Worm (Caenorhabditis elegans) whole organism, L2 larva: Measurements from ENCODE around the gene mrpl-46.
"Not testable (repeated sequence)": the region's sequence is repeated elsewhere in the genome, so short reads cannot be mapped to it uniquely, and the experiment has no call there.

ENCODE experiments used
- F13H6.1 ChIP-seq: sonication (generic microtip); optimal IDR thresholded peaks from 2 replicates; lab custom pipeline; 2016; ENCODE audit warnings: missing genetic modification characterization, missing compliant biosample characterization
- R02D3.7 ChIP-seq: fragments of 150-350 bp; optimal IDR thresholded peaks from 2 replicates; lab custom pipeline; 2014; ENCODE audit warnings: missing biosample characterization, missing genetic modification characterization
- ceh-16 ChIP-seq: fragments of 150-350 bp; optimal IDR thresholded peaks from 2 replicates; lab custom pipeline; 2014; ENCODE audit warnings: missing biosample characterization, missing genetic modification characterization
- dmd-4 ChIP-seq: sonication (generic microtip); optimal IDR thresholded peaks from 2 replicates; lab custom pipeline; 2017; ENCODE audit warnings: missing biosample characterization, missing genetic modification characterization
- elt-3 ChIP-seq: sonication (generic microtip); optimal IDR thresholded peaks from 2 replicates; lab custom pipeline; 2017; ENCODE audit warnings: missing biosample characterization, missing genetic modification characterization
- lin-39 ChIP-seq: fragments of 150-350 bp; optimal IDR thresholded peaks from 2 replicates; lab custom pipeline; 2014; ENCODE audit warnings: missing biosample characterization, missing genetic modification reagents, missing genetic modification characterization
- nhr-10 ChIP-seq: sonication (generic microtip); optimal IDR thresholded peaks from 2 replicates; lab custom pipeline; 2017; ENCODE audit warnings: missing biosample characterization, missing genetic modification characterization
- snpc-4 ChIP-seq: fragments of 150-350 bp; optimal IDR thresholded peaks from 2 replicates; lab custom pipeline; 2014; ENCODE audit warnings: missing biosample characterization, missing genetic modification characterization
- ztf-1 ChIP-seq: fragments of 200-800 bp; sonication (Bioruptor generic); conservative IDR thresholded peaks from 2 replicates; pipeline ENCODE4 v1.3.6; 2022; ENCODE audit warnings: missing genetic modification characterization, missing compliant biosample characterization

DNA sequence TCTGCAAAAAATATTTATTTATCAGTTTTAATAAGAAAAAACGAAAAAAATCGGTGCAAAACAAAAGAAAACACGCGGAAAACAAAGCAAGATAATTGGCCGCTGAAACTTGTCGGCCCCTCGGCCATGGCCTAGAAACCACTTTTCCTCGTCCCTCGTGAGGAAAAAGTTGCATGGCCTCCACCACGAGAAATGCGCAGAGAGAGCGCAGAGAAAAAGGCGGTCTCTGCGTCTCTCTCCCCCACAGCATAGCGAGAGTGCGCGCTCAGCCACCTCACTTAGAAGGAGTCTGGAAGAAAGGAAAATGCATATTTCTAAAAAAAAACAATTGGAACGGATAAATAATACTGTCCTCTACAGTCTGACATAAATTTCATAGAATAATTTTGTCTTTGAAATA lies 12.7 kb downstream of the mrpl-46 start:
- not testable (repeated sequence) for TF ChIP-seq R02D3.7 (tag; lab: Kevin White, UChicago); lin-39 (tag; lab: Kevin White, UChicago); elt-3 (tag; lab: Kevin White, UChicago); dmd-4; nhr-10; ztf-1 (GFP tag; lab: Robert Waterston, UW); ceh-16 (tag; lab: Kevin White, UChicago); snpc-4 (tag; lab: Kevin White, UChicago)
- TF ChIP-seq F13H6.1 = peak; percentile 6
